Fruit fly (Drosophila melanogaster) whole organism, embryonic: ENCODE data around the gene CG4009.

Experiments
- ATbp ChIP-seq: fragments of 200-800 bp; sonication (Bioruptor generic); optimal IDR thresholded peaks from 2 replicates; lab custom pipeline; 2017; ENCODE audit warnings: missing biosample characterization, mild to moderate bottlenecking, missing genetic modification characterization, missing genetic modification reagents
- Ada2b ChIP-seq: fragments of 200-800 bp; sonication (Bioruptor generic); IDR thresholded peaks from 2 replicates; pipeline ENCODE4 v1.3.6; 2022; ENCODE audit warnings: missing biosample characterization, missing genetic modification characterization
- Atf-2 ChIP-seq: fragments of 200-800 bp; sonication (Bioruptor generic); optimal IDR thresholded peaks from 2 replicates; lab custom pipeline; 2016; ENCODE audit warnings: missing biosample characterization, missing genetic modification characterization
- Bteb2 ChIP-seq: fragments of 200-800 bp; sonication (Bioruptor generic); optimal IDR thresholded peaks from 2 replicates; lab custom pipeline; 2016; ENCODE audit warnings: missing biosample characterization, missing genetic modification characterization
- CG10147 ChIP-seq: fragments of 200-800 bp; sonication (Bioruptor generic); optimal IDR thresholded peaks from 2 replicates; lab custom pipeline; 2019; ENCODE audit warnings: missing biosample characterization, mild to moderate bottlenecking, missing genetic modification characterization, moderate library complexity
- CG10431 ChIP-seq: fragments of 200-800 bp; sonication (Bioruptor generic); optimal IDR thresholded peaks from 3 replicates; lab custom pipeline; 2018; ENCODE audit warnings: missing biosample characterization, mild to moderate bottlenecking, missing genetic modification characterization
- CG12236 ChIP-seq: fragments of 200-800 bp; sonication (Bioruptor generic); optimal IDR thresholded peaks from 2 replicates; lab custom pipeline; 2016; ENCODE audit warnings: missing biosample characterization, missing genetic modification characterization
- CG1233 ChIP-seq: fragments of 200-800 bp; sonication (Bioruptor generic); optimal IDR thresholded peaks from 4 replicates; lab custom pipeline; 2018; ENCODE audit warnings: missing biosample characterization, mild to moderate bottlenecking, missing genetic modification characterization
- CG12391 ChIP-seq: fragments of 200-800 bp; sonication (Bioruptor generic); optimal IDR thresholded peaks from 3 replicates; lab custom pipeline; 2018; ENCODE audit warnings: missing biosample characterization, mild to moderate bottlenecking, missing genetic modification characterization, moderate library complexity
- CG16863 ChIP-seq: fragments of 200-800 bp; sonication (Bioruptor generic); optimal IDR thresholded peaks from 3 replicates; lab custom pipeline; 2016; ENCODE audit warnings: missing biosample characterization, missing genetic modification characterization
- CG18764 ChIP-seq: fragments of 200-800 bp; sonication (Bioruptor generic); optimal IDR thresholded peaks from 3 replicates; lab custom pipeline; 2016; ENCODE audit warnings: missing biosample characterization, missing genetic modification characterization
- CG2116 ChIP-seq: fragments of 200-800 bp; sonication (Bioruptor generic); optimal IDR thresholded peaks from 3 replicates; lab custom pipeline; 2018; ENCODE audit warnings: missing biosample characterization, mild to moderate bottlenecking, missing genetic modification characterization
- CG2120 ChIP-seq: fragments of 200-800 bp; sonication (Bioruptor generic); optimal IDR thresholded peaks from 3 replicates; lab custom pipeline; 2016; ENCODE audit warnings: missing biosample characterization, missing genetic modification characterization
- CG30403 ChIP-seq: fragments of 200-800 bp; sonication (Bioruptor generic); optimal IDR thresholded peaks from 3 replicates; lab custom pipeline; 2016; ENCODE audit warnings: missing biosample characterization, missing genetic modification characterization
- CG3407 ChIP-seq: fragments of 200-800 bp; sonication (Bioruptor generic); optimal IDR thresholded peaks from 2 replicates; lab custom pipeline; 2018; ENCODE audit warnings: missing biosample characterization, mild to moderate bottlenecking, missing genetic modification characterization
- CG5245 ChIP-seq: fragments of 200-800 bp; sonication (Bioruptor generic); optimal IDR thresholded peaks from 3 replicates; lab custom pipeline; 2016; ENCODE audit warnings: missing biosample characterization, missing genetic modification characterization
- CG5953 ChIP-seq: fragments of 200-800 bp; sonication (Bioruptor generic); IDR thresholded peaks from 2 replicates; pipeline ENCODE4 v1.3.6; 2022; ENCODE audit warnings: missing biosample characterization, missing genetic modification characterization
- CG7372 ChIP-seq: fragments of 200-800 bp; sonication (Bioruptor generic); IDR thresholded peaks from 2 replicates; pipeline ENCODE4 v1.3.6; 2022; ENCODE audit warnings: missing biosample characterization, missing genetic modification characterization
- CG7745 ChIP-seq: fragments of 200-800 bp; sonication (Bioruptor generic); optimal IDR thresholded peaks from 2 replicates; lab custom pipeline; 2018; ENCODE audit warnings: missing biosample characterization, mild to moderate bottlenecking, missing genetic modification characterization, moderate library complexity
- CG7928 ChIP-seq: fragments of 200-800 bp; sonication (Bioruptor generic); optimal IDR thresholded peaks from 2 replicates; lab custom pipeline; 2017; ENCODE audit warnings: missing biosample characterization, mild to moderate bottlenecking, missing genetic modification characterization
- CG8089 ChIP-seq: fragments of 200-800 bp; sonication (Bioruptor generic); optimal IDR thresholded peaks from 3 replicates; lab custom pipeline; 2016; ENCODE audit warnings: missing biosample characterization, missing genetic modification characterization
- CG9609 ChIP-seq: fragments of 200-800 bp; sonication (Bioruptor generic); optimal IDR thresholded peaks from 3 replicates; lab custom pipeline; 2016; ENCODE audit warnings: missing biosample characterization, missing genetic modification characterization
- E2f1 ChIP-seq: fragments of 200-800 bp; sonication (Bioruptor generic); IDR thresholded peaks from 2 replicates; pipeline ENCODE4 v1.3.6; 2022; ENCODE audit warnings: missing biosample characterization, missing genetic modification characterization
- H2.0 ChIP-seq: fragments of 200-800 bp; sonication (Bioruptor generic); IDR thresholded peaks from 2 replicates; pipeline ENCODE4 v1.3.6; 2022; ENCODE audit warnings: missing biosample characterization, missing genetic modification characterization
- Hmr ChIP-seq: fragments of 200-800 bp; sonication (Bioruptor generic); optimal IDR thresholded peaks from 3 replicates; lab custom pipeline; 2017; ENCODE audit warnings: mild to moderate bottlenecking, missing biosample characterization, missing genetic modification reagents, missing genetic modification characterization
- Mrtf ChIP-seq: fragments of 200-800 bp; sonication (Bioruptor generic); IDR thresholded peaks from 3 replicates; pipeline ENCODE4 v1.3.6; 2022; ENCODE audit warnings: missing biosample characterization, missing genetic modification characterization
- Poxn ChIP-seq: fragments of 200-800 bp; sonication (Bioruptor generic); IDR thresholded peaks from 2 replicates; pipeline ENCODE4 v1.3.6; 2022; ENCODE audit warnings: missing biosample characterization, missing genetic modification characterization
- Side ChIP-seq: fragments of 200-800 bp; sonication (Bioruptor generic); optimal IDR thresholded peaks from 2 replicates; lab custom pipeline; 2016; ENCODE audit warnings: missing biosample characterization, missing genetic modification characterization
- Spps ChIP-seq: fragments of 200-800 bp; sonication (Bioruptor generic); optimal IDR thresholded peaks from 2 replicates; lab custom pipeline; 2018; ENCODE audit warnings: missing biosample characterization, mild to moderate bottlenecking, missing genetic modification characterization
- Vsx1 ChIP-seq: fragments of 200-800 bp; sonication (Bioruptor generic); optimal IDR thresholded peaks from 2 replicates; lab custom pipeline; 2017; ENCODE audit warnings: missing biosample characterization, mild to moderate bottlenecking, missing genetic modification characterization, missing genetic modification reagents
- bowl ChIP-seq: fragments of 200-800 bp; sonication (Bioruptor generic); IDR thresholded peaks from 2 replicates; pipeline ENCODE4 v1.3.6; 2022; ENCODE audit warnings: missing biosample characterization, missing genetic modification characterization
- br ChIP-seq: fragments of >200 bp; optimal IDR thresholded peaks from 2 replicates; lab custom pipeline; 2017
- bsh ChIP-seq, 2 experiments: fragments of 200-800 bp; sonication (Bioruptor generic); optimal IDR thresholded peaks; 2 replicates each; lab custom pipeline; 2017 to 2018; ENCODE audit warnings: mild to moderate bottlenecking in 2 of 2, missing biosample characterization in 2 of 2, missing genetic modification characterization in 2 of 2, moderate library complexity in 1 of 2
- cg ChIP-seq: fragments of 200-800 bp; sonication (Bioruptor generic); optimal IDR thresholded peaks from 3 replicates; lab custom pipeline; 2019; ENCODE audit warnings: missing biosample characterization, mild to moderate bottlenecking, missing genetic modification characterization, moderate library complexity
- croc ChIP-seq: fragments of 200-800 bp; sonication (Bioruptor generic); conservative IDR thresholded peaks from 3 replicates; pipeline ENCODE4 v1.3.6; 2022; ENCODE audit warnings: missing biosample characterization, missing genetic modification characterization
- danr ChIP-seq: fragments of 200-800 bp; sonication (Bioruptor generic); IDR thresholded peaks from 2 replicates; pipeline ENCODE4 v1.3.6; 2022; ENCODE audit warnings: missing biosample characterization, missing genetic modification characterization
- gce ChIP-seq: fragments of 200-800 bp; sonication (Bioruptor generic); IDR thresholded peaks from 3 replicates; pipeline ENCODE4 v1.3.6; 2022; ENCODE audit warnings: missing biosample characterization, missing genetic modification characterization
- maf-S ChIP-seq: fragments of 200-800 bp; sonication (Bioruptor generic); optimal IDR thresholded peaks from 2 replicates; lab custom pipeline; 2016; ENCODE audit warnings: missing biosample characterization, missing genetic modification characterization
- nerfin-2 ChIP-seq: fragments of 200-800 bp; sonication (Bioruptor generic); IDR thresholded peaks from 2 replicates; pipeline ENCODE4 v1.3.6; 2022; ENCODE audit warnings: missing biosample characterization, missing genetic modification characterization; ENCODE audit not compliant: partially characterized antibody
- onecut ChIP-seq: fragments of 200-800 bp; sonication (Bioruptor generic); IDR thresholded peaks from 2 replicates; pipeline ENCODE4 v1.3.6; 2022; ENCODE audit warnings: missing biosample characterization, missing genetic modification characterization
- pan ChIP-seq, 4 experiments: fragments of >200 bp in 3 of 4; fragments of 200-800 bp in 1 of 4; sonication (Bioruptor generic) in 1 of 4; optimal IDR thresholded peaks in 3 of 4; IDR thresholded peaks in 1 of 4; 2 replicates each; pipeline versions ENCODE4 v1.3.6 to Lab custom; 2017 to 2022; ENCODE audit warnings: missing biosample characterization in 2 of 4, missing genetic modification characterization in 2 of 4, mixed read lengths in 1 of 4
- phol ChIP-seq: fragments of 200-800 bp; sonication (Bioruptor generic); optimal IDR thresholded peaks from 3 replicates; lab custom pipeline; 2018; ENCODE audit warnings: missing biosample characterization, mild to moderate bottlenecking, missing genetic modification characterization, moderate library complexity
- pnt ChIP-seq: fragments of 200-800 bp; sonication (Bioruptor generic); optimal IDR thresholded peaks from 3 replicates; lab custom pipeline; 2016; ENCODE audit warnings: missing biosample characterization, missing genetic modification characterization
- prd ChIP-seq, 3 experiments: fragments of >200 bp in 2 of 3; fragments of 200-800 bp in 1 of 3; sonication (Bioruptor generic) in 1 of 3; optimal IDR thresholded peaks in 2 of 3; IDR thresholded peaks in 1 of 3; 2 replicates in 2 of 3; 3 replicates in 1 of 3; pipeline versions ENCODE4 v1.3.6 to Lab custom; 2017 to 2022; ENCODE audit warnings: missing biosample characterization in 1 of 3, missing genetic modification characterization in 1 of 3
- pros ChIP-seq: fragments of 200-800 bp; sonication (Bioruptor generic); optimal IDR thresholded peaks from 3 replicates; lab custom pipeline; 2019; ENCODE audit warnings: missing biosample characterization, mild to moderate bottlenecking, missing genetic modification characterization, moderate library complexity
- run ChIP-seq: fragments of 200-800 bp; sonication (Bioruptor generic); optimal IDR thresholded peaks from 3 replicates; lab custom pipeline; 2018; ENCODE audit warnings: missing biosample characterization, mild to moderate bottlenecking, missing genetic modification characterization
- schlank ChIP-seq: fragments of 200-800 bp; sonication (Bioruptor generic); optimal IDR thresholded peaks from 2 replicates; lab custom pipeline; 2018; ENCODE audit warnings: missing biosample characterization, mild to moderate bottlenecking, missing genetic modification characterization
- scrt ChIP-seq: fragments of 200-800 bp; sonication (Bioruptor generic); optimal IDR thresholded peaks from 2 replicates; lab custom pipeline; 2018; ENCODE audit warnings: missing biosample characterization, mild to moderate bottlenecking, missing genetic modification characterization, moderate library complexity
- sqz ChIP-seq: fragments of 200-800 bp; sonication (Bioruptor generic); optimal IDR thresholded peaks from 3 replicates; lab custom pipeline; 2018; ENCODE audit warnings: missing biosample characterization, mild to moderate bottlenecking, missing genetic modification characterization
- zf30C ChIP-seq: fragments of 200-800 bp; sonication (Bioruptor generic); optimal IDR thresholded peaks from 3 replicates; lab custom pipeline; 2018; ENCODE audit warnings: missing biosample characterization, mild to moderate bottlenecking, missing genetic modification characterization

Gene CG4009

DNA sequence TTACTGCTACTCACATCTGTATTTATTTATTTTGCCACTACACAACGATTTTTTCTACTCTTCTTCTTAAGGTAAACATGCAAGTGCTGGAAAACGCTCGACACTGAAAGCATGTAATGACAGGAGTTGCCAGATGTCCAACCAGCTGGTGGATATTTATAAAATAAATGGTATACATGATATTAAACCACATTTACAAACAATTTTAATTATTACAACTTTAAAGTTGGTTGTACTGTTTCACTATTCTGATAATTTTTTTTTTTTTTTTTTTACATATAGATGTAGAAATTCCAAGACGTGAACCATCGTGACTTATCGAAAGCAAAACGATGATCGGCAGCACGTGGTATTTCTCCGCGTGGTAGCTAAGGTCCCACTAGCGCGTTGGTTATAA is 44.0 kb upstream of the CG4009 start, which contains the start of the genes Keap1 and kuk (continued):
- TF ChIP-seq CG12236 (GFP tag; lab: Kevin White, UChicago) (no peak), CG10147 (no peak), CG7745 (tag; lab: Kevin White, UChicago) (no peak), phol (tag; lab: Kevin White, UChicago) (peak; percentile 25), CG18764 (GFP tag; lab: Kevin White, UChicago) (peak; percentile 44), CG1233 (GFP tag; lab: Kevin White, UChicago) (peak; percentile 6), bowl (GFP tag; lab: Robert Waterston, UW) (no peak), CG2120 (GFP tag; lab: Kevin White, UChicago) (peak; percentile 81), gce (GFP tag; lab: Robert Waterston, UW) (no peak), CG3407 (GFP tag; lab: Kevin White, UChicago) (peak; percentile 36), CG8089 (GFP tag; lab: Kevin White, UChicago) (peak; percentile 24), bsh (GFP tag; optimal IDR thresholded peaks at IDR 0.05; lab: Kevin White, UChicago) (peak in 1 of 2 experiments; percentile 24), CG5245 (GFP tag; lab: Kevin White, UChicago) (peak; percentile 21), Mrtf (no peak), CG2116 (GFP tag; lab: Kevin White, UChicago) (peak; percentile 72), CG16863 (peak; percentile 23), Hmr (peak; percentile 79), pan (optimal IDR thresholded peaks at IDR 0.05; lab: Kevin White, UChicago) (no peak), pan (GFP tag; optimal IDR thresholded peaks at IDR 0.05 in 1 of 2, IDR thresholded peaks at IDR 0.05 in 1 of 2) (no peak), nerfin-2 (GFP tag; lab: Robert Waterston, UW) (no peak), zf30C (GFP tag; lab: Kevin White, UChicago) (no peak), br (lab: Kevin White, UChicago) (no peak), onecut (peak; percentile 58), CG7372 (GFP tag; lab: Robert Waterston, UW) (no peak), Poxn (GFP tag; lab: Robert Waterston, UW) (no peak), run (tag; lab: Kevin White, UChicago) (no peak), Atf-2 (peak; percentile 27), croc (GFP tag; lab: Robert Waterston, UW) (0 out of 3 replicates have a peak, but pooled peaks have one; percentile 15), CG30403 (GFP tag; lab: Kevin White, UChicago) (peak; percentile 73), ATbp (GFP tag; lab: Kevin White, UChicago) (peak; percentile 24), CG7928 (peak; percentile 43), cg (GFP tag; lab: Kevin White, UChicago) (no peak), Side (GFP tag; lab: Kevin White, UChicago) (no peak), Vsx1 (GFP tag; lab: Kevin White, UChicago) (no peak), prd (optimal IDR thresholded peaks at IDR 0.05; lab: Kevin White, UChicago) (no peak), prd (GFP tag; IDR thresholded peaks at IDR 0.05; lab: Robert Waterston, UW) (peak; percentile 51; the same call in 1 of the 3 replicates), CG12391 (tag; lab: Kevin White, UChicago) (peak; percentile 79), danr (GFP tag; lab: Robert Waterston, UW) (0 out of 2 replicates have a peak, but pooled peaks have one; percentile 20), sqz (GFP tag; lab: Kevin White, UChicago) (peak; percentile 48), E2f1 (GFP tag; lab: Robert Waterston, UW) (no peak), scrt (GFP tag; lab: Kevin White, UChicago) (peak; percentile 35), schlank (tag; lab: Kevin White, UChicago) (peak; percentile 44), CG9609 (GFP tag; lab: Kevin White, UChicago) (peak; percentile 53), maf-S (GFP tag; lab: Kevin White, UChicago) (peak; percentile 71), CG5953 (GFP tag; lab: Robert Waterston, UW) (no peak), Bteb2 (GFP tag; lab: Kevin White, UChicago) (peak; percentile 49), Ada2b (GFP tag; lab: Robert Waterston, UW) (peak; percentile 37; the same call in 1 of the 2 replicates), pros (no peak), CG10431 (GFP tag; lab: Kevin White, UChicago) (peak; percentile 70), H2.0 (GFP tag; lab: Robert Waterston, UW) (peak; percentile 60), pnt (no peak), Spps (tag; lab: Kevin White, UChicago) (no peak)
